Worm (Caenorhabditis elegans) whole organism, young adult: Measurements from ENCODE around the gene npax-1.

Experiments used
- B0035.1 ChIP-seq: sonication (generic microtip); optimal IDR thresholded peaks from 2 replicates; lab custom pipeline; 2016; ENCODE audit warnings: missing genetic modification characterization, mild to moderate bottlenecking, missing compliant biosample characterization, missing genotype, missing genetic modification reagents
- akir-1 ChIP-seq: fragments of 200-800 bp; sonication (Bioruptor generic); optimal IDR thresholded peaks from 2 replicates; lab custom pipeline; 2018; ENCODE audit warnings: mild to moderate bottlenecking, missing genetic modification characterization, moderate library complexity, missing compliant biosample characterization
- atf-7 ChIP-seq: sonication (generic microtip); optimal IDR thresholded peaks from 2 replicates; lab custom pipeline; 2017; ENCODE audit warnings: mild to moderate bottlenecking, missing genetic modification characterization, missing compliant biosample characterization
- dox-1 ChIP-seq: fragments of 200-800 bp; sonication (Bioruptor generic); IDR thresholded peaks from 2 replicates; pipeline ENCODE4 v1.3.6; 2022; ENCODE audit warnings: missing genetic modification reagents, missing genetic modification characterization, missing compliant biosample characterization
- efl-1 ChIP-seq: fragments of 150-350 bp; optimal IDR thresholded peaks from 2 replicates; lab custom pipeline; 2014; ENCODE audit warnings: missing biosample characterization, missing genetic modification reagents, missing genetic modification characterization
- lag-1 ChIP-seq: fragments of 200-800 bp; sonication (Bioruptor generic); IDR thresholded peaks from 2 replicates; pipeline ENCODE4 v1.3.6; 2022; ENCODE audit warnings: missing genetic modification reagents, missing genetic modification characterization, missing compliant biosample characterization
- lin-40 ChIP-seq: sonication (generic microtip); optimal IDR thresholded peaks from 2 replicates; lab custom pipeline; 2016; ENCODE audit warnings: missing genetic modification characterization, mild to moderate bottlenecking, missing compliant biosample characterization, missing genotype, missing genetic modification reagents
- madf-6 ChIP-seq: fragments of 200-800 bp; sonication (Bioruptor generic); IDR thresholded peaks from 2 replicates; pipeline ENCODE4 v1.3.6; 2022; ENCODE audit warnings: missing genetic modification reagents, missing genetic modification characterization, missing compliant biosample characterization
- mel-28 ChIP-seq: sonication (generic microtip); optimal IDR thresholded peaks from 2 replicates; lab custom pipeline; 2016; ENCODE audit warnings: borderline replicate concordance, mild to moderate bottlenecking, missing genetic modification characterization, missing compliant biosample characterization
- nfya-1 ChIP-seq: sonication (generic microtip); optimal IDR thresholded peaks from 2 replicates; lab custom pipeline; 2017; ENCODE audit warnings: antibody characterized with exemption, missing compliant biosample characterization, missing genetic modification characterization, borderline replicate concordance; ENCODE audit not compliant: insufficient read depth
- pha-4 ChIP-seq: fragments of 150-350 bp; sonication (generic microtip); optimal IDR thresholded peaks from 2 replicates; lab custom pipeline; 2014; ENCODE audit warnings: missing biosample characterization, missing genetic modification reagents, missing genetic modification characterization
- sea-2 ChIP-seq: fragments of 200-800 bp; sonication (Bioruptor generic); IDR thresholded peaks from 2 replicates; pipeline ENCODE4 v1.3.6; 2022; ENCODE audit warnings: missing genetic modification characterization, missing compliant biosample characterization
- unc-62 ChIP-seq: fragments of 150-350 bp; optimal IDR thresholded peaks from 2 replicates; lab custom pipeline; 2014; ENCODE audit warnings: missing biosample characterization, missing genetic modification reagents, missing genetic modification characterization
- ztf-3 ChIP-seq: fragments of 200-800 bp; sonication (Bioruptor generic); optimal IDR thresholded peaks from 2 replicates; lab custom pipeline; 2018; ENCODE audit warnings: mild to moderate bottlenecking, missing genetic modification characterization, missing compliant biosample characterization

DNA sequence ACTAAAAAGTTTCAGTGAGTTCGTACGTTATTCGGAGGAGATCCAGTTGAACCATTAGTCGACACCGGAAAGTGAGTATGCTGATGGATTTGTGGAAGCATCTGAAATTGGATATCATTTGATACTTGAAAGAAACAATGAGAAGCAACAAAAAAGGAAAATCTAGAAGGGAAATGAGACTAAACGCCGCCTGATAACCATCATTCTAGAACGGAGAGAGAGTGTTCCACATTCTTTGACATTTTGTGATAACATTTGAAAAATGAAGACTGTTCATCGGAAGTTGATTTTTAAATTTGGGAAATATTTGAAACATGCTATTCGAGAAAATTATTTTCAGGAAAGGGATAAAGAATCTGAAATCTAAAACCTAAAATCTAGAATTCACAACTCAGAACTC lies at the start of gene npax-1:
- TF ChIP-seq B0035.1 (tag; lab: Kevin White, UChicago) (no peak), pha-4 (no peak), mel-28 (tag; lab: Kevin White, UChicago) (no peak), dox-1 (GFP tag; lab: Robert Waterston, UW) (no peak), madf-6 (GFP tag; lab: Robert Waterston, UW) (no peak), nfya-1 (tag; lab: Kevin White, UChicago) (no peak), unc-62 (no peak), akir-1 (GFP tag; lab: Kevin White, UChicago) (no peak), lin-40 (tag; lab: Kevin White, UChicago) (no peak), efl-1 (no peak), ztf-3 (no peak), lag-1 (no peak), atf-7 (tag; lab: Kevin White, UChicago) (no peak), sea-2 (GFP tag; lab: Robert Waterston, UW) (no peak)
